Fruit fly (Drosophila melanogaster) whole organism, embryonic: ENCODE results near the gene GILT3.

Source experiments
- Abd-B ChIP-seq: fragments of 200-800 bp; sonication (Bioruptor generic); optimal IDR thresholded peaks from 2 replicates; lab custom pipeline; 2018; ENCODE audit warnings: missing biosample characterization, mild to moderate bottlenecking, missing genetic modification characterization, moderate library complexity
- CG1233 ChIP-seq: fragments of 200-800 bp; sonication (Bioruptor generic); optimal IDR thresholded peaks from 4 replicates; lab custom pipeline; 2018; ENCODE audit warnings: missing biosample characterization, mild to moderate bottlenecking, missing genetic modification characterization
- CG2120 ChIP-seq: fragments of 200-800 bp; sonication (Bioruptor generic); optimal IDR thresholded peaks from 3 replicates; lab custom pipeline; 2016; ENCODE audit warnings: missing biosample characterization, missing genetic modification characterization
- D19B ChIP-seq: fragments of 200-800 bp; sonication (Bioruptor generic); optimal IDR thresholded peaks from 2 replicates; lab custom pipeline; 2017; ENCODE audit warnings: missing biosample characterization, mild to moderate bottlenecking, missing genetic modification characterization
- Dp ChIP-seq: fragments of 200-800 bp; sonication (Bioruptor generic); optimal IDR thresholded peaks from 2 replicates; lab custom pipeline; 2018; ENCODE audit warnings: missing biosample characterization, mild to moderate bottlenecking, missing genetic modification characterization, moderate library complexity
- HLH3B ChIP-seq: fragments of 200-800 bp; sonication (Bioruptor generic); IDR thresholded peaks from 2 replicates; pipeline ENCODE4 v1.3.6; 2022; ENCODE audit warnings: missing biosample characterization, missing genetic modification characterization
- al ChIP-seq: fragments of 200-800 bp; sonication (Bioruptor generic); IDR thresholded peaks from 2 replicates; pipeline ENCODE4 v1.3.6; 2022; ENCODE audit warnings: missing biosample characterization, missing genetic modification characterization
- sc ChIP-seq, 3 experiments: fragments of >200 bp in 2 of 3; fragments of 200-800 bp in 1 of 3; sonication (Bioruptor generic) in 1 of 3; optimal IDR thresholded peaks; 2 replicates in 2 of 3; 3 replicates in 1 of 3; lab custom pipeline; 2017; ENCODE audit warnings: mild to moderate bottlenecking in 1 of 3, missing biosample characterization in 1 of 3, missing genetic modification characterization in 1 of 3, missing genetic modification reagents in 1 of 3
- tup ChIP-seq: fragments of 200-800 bp; sonication (Bioruptor generic); optimal IDR thresholded peaks from 2 replicates; lab custom pipeline; 2016; ENCODE audit warnings: missing biosample characterization, mild to moderate bottlenecking, missing genetic modification characterization, moderate library complexity

DNA sequence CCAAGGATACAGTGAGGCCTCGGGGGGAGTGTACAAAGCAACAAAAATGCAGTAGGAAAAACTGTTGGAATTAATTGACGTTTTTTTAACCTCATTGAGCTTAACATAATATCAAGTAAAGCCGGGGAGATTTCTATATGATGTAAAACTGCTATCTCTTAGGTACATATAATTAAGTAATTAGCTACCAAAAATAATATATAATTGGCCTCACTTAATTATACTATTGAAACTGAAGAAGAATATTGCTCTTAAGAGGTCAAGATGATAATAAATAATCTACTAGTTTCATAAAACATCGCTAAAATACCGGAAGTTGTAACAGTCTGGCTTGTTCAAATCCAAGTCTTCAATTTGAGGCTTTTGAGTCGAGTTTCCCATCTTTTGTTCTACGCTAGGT, 9.7 kb upstream of the GILT3 start:
- TF ChIP-seq Dp (no peak), D19B (GFP tag; lab: Kevin White, UChicago) (no peak), Abd-B (GFP tag; lab: Kevin White, UChicago) (no peak), sc (optimal IDR thresholded peaks at IDR 0.05; lab: Kevin White, UChicago) (no peak), sc (GFP tag; optimal IDR thresholded peaks at IDR 0.05; lab: Kevin White, UChicago) (no peak), al (no peak), CG2120 (GFP tag; lab: Kevin White, UChicago) (peak; percentile 45), CG1233 (no peak), tup (GFP tag; lab: Kevin White, UChicago) (no peak), HLH3B (GFP tag; lab: Robert Waterston, UW) (no peak)
